Worm (Caenorhabditis elegans) whole organism, early embryonic: Measurements from ENCODE around the gene F56D2.2.

Experiments used
- B0310.2 ChIP-seq: sonication (generic microtip); optimal IDR thresholded peaks from 2 replicates; lab custom pipeline; 2016; ENCODE audit warnings: mild to moderate bottlenecking, missing genetic modification characterization, missing compliant biosample characterization
- F13C5.2 ChIP-seq: sonication (generic microtip); optimal IDR thresholded peaks from 2 replicates; lab custom pipeline; 2017; ENCODE audit warnings: mild to moderate bottlenecking, missing genetic modification characterization, inconsistent platforms, missing compliant biosample characterization
- aly-1 ChIP-seq: sonication (generic microtip); optimal IDR thresholded peaks from 2 replicates; lab custom pipeline; 2016; ENCODE audit warnings: missing genetic modification characterization, missing compliant biosample characterization
- ama-1 ChIP-seq: fragments of 150-350 bp; optimal IDR thresholded peaks from 2 replicates; lab custom pipeline; 2014
- ceh-13 ChIP-seq: fragments of 200-800 bp; sonication (Bioruptor generic); optimal IDR thresholded peaks from 2 replicates; lab custom pipeline; 2018; ENCODE audit warnings: mild to moderate bottlenecking, missing genetic modification characterization, missing compliant biosample characterization
- ceh-36 ChIP-seq: sonication (generic microtip); optimal IDR thresholded peaks from 2 replicates; lab custom pipeline; 2016; ENCODE audit warnings: missing genetic modification characterization, inconsistent platforms, missing compliant biosample characterization
- ets-7 ChIP-seq: sonication (generic microtip); optimal IDR thresholded peaks from 2 replicates; lab custom pipeline; 2016; ENCODE audit warnings: missing genotype, missing genetic modification characterization, missing compliant biosample characterization
- flt-1 ChIP-seq: fragments of 200-800 bp; sonication (Bioruptor generic); IDR thresholded peaks from 2 replicates; pipeline ENCODE4 v1.3.6; 2022; ENCODE audit warnings: missing genetic modification characterization, missing compliant biosample characterization
- hmbx-1 ChIP-seq: sonication (generic microtip); optimal IDR thresholded peaks from 2 replicates; lab custom pipeline; 2016; ENCODE audit warnings: mild to moderate bottlenecking, missing genetic modification characterization, missing compliant biosample characterization
- hmg-4 ChIP-seq: fragments of 200-800 bp; sonication (Bioruptor generic); optimal IDR thresholded peaks from 2 replicates; lab custom pipeline; 2018; ENCODE audit warnings: mild to moderate bottlenecking, missing genetic modification characterization, missing compliant biosample characterization
- hnd-1 ChIP-seq: sonication (generic microtip); optimal IDR thresholded peaks from 2 replicates; lab custom pipeline; 2016; ENCODE audit warnings: missing genetic modification characterization, missing compliant biosample characterization
- pes-1 ChIP-seq: fragments of 200-800 bp; sonication (Bioruptor generic); IDR thresholded peaks from 2 replicates; pipeline ENCODE4 v1.3.6; 2022; ENCODE audit warnings: missing genetic modification reagents, missing genetic modification characterization, missing compliant biosample characterization
- scrt-1 ChIP-seq: fragments of 200-800 bp; sonication (Bioruptor generic); IDR thresholded peaks from 2 replicates; pipeline ENCODE4 v1.3.6; 2022; ENCODE audit warnings: missing genetic modification characterization, missing compliant biosample characterization
- sea-1 ChIP-seq: fragments of 200-800 bp; sonication (Bioruptor generic); conservative IDR thresholded peaks from 2 replicates; pipeline ENCODE4 v1.3.6; 2022; ENCODE audit warnings: missing genetic modification characterization, missing compliant biosample characterization
- tbx-11 ChIP-seq: fragments of 200-800 bp; sonication (Bioruptor generic); IDR thresholded peaks from 2 replicates; pipeline ENCODE4 v1.3.6; 2022; ENCODE audit warnings: missing genetic modification characterization, missing compliant biosample characterization
- tbx-37 ChIP-seq: fragments of 200-800 bp; sonication (Bioruptor generic); conservative IDR thresholded peaks from 2 replicates; pipeline ENCODE4 v1.3.6; 2022; ENCODE audit warnings: missing genetic modification reagents, missing genetic modification characterization, missing compliant biosample characterization
- tra-4 ChIP-seq: sonication (generic microtip); optimal IDR thresholded peaks from 2 replicates; lab custom pipeline; 2017; ENCODE audit warnings: missing genetic modification characterization, missing compliant biosample characterization

The F56D2.2 gene

DNA sequence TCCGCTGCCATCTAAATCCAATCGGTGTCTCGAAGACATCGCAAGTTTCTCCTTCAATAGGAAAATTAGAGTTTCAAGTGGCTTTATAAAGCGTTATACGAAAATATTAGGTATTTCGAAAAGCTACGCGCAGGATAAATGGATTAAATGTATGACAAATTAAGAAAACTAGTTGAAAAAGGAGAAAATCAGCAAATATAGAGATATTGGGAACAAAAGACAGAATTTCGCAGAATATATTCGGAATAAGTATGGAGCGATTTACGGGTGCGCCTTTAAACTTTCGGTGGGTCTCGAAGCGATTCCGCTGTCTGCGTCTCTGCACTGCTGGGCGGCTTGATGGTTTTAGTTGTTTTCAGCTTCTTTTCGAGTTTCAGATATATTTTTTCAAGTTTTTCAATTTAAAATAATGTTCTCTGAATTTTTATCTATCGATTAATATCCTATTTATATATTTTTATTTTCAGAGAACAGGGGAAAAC, 4.6 kb downstream of the F56D2.2 start, which contains the start of the genes ddx-15 and ucr-1:
ddx-15 (minus strand) TSS at position 51 of the 482 bp plus-strand sequence.
ucr-1 (plus strand) TSS at position 468 of the 482 bp plus-strand sequence.
- no peak for TF ChIP-seq aly-1 (tag; lab: Kevin White, UChicago)
- no peak for TF ChIP-seq hmbx-1 (tag; lab: Kevin White, UChicago)

DNA sequence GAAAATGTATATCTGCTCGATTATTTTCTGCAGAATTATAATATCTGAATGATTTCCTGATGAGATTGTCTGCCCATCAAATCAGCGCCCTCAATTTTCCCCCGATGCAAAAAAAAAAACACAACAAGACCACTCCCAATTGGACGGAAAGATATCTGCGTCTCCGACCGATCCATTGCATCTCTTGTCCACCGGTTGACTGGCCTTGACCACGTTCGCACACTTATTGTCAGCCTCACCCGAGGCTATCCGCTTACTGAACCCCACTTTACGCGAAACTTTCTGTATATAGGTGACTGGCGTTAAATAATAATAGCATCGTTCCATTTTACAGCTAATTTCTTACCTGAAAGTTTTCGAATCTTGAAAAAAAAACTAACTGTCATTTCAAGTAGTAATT, 7.3 kb downstream of the F56D2.2 start:
- TF ChIP-seq F13C5.2 (no peak), ama-1 (lab: Kevin White, UChicago) (no peak), scrt-1 (GFP tag; lab: Robert Waterston, UW) (no peak), hmg-4 (GFP tag; lab: Kevin White, UChicago) (no peak), ceh-36 (tag; lab: Kevin White, UChicago) (no peak), hmbx-1 (tag; lab: Kevin White, UChicago) (no peak), ets-7 (tag; lab: Kevin White, UChicago) (no peak), ceh-13 (GFP tag; lab: Kevin White, UChicago) (no peak), B0310.2 (no peak), tbx-37 (GFP tag; lab: Robert Waterston, UW) (no peak)

DNA sequence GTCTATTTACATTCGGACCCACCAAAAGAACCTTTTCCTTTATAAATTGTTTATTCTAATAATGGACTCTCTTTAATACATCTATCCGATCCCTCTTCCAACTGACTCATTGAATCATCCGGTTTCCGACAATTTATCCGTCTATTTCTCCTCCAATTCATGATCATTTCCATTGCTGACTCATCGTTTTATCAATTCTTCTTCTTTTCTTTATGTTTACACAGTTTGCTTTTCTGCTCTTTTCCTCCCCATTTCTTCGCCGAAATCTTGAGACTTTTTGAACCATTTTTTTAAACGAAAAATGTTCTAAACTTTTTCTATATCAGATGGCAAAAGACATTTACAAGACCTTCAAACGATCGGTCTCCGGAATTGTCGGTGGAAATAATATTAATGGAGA, 8.4 kb downstream of the F56D2.2 start, which contains the start of gene ced-6:
ced-6 (plus strand) TSS at position 327 of the 400 bp plus-strand sequence.
- no peak for TF ChIP-seq ama-1 (lab: Kevin White, UChicago)
- no peak for TF ChIP-seq tbx-37 (GFP tag; lab: Robert Waterston, UW)
- TF ChIP-seq sea-1 (GFP tag; lab: Robert Waterston, UW) = no peak
- TF ChIP-seq flt-1 (GFP tag; lab: Robert Waterston, UW) = no peak
- no peak for TF ChIP-seq tbx-11 (GFP tag; lab: Robert Waterston, UW)
- TF ChIP-seq tra-4 = no peak
- TF ChIP-seq pes-1 (GFP tag; lab: Robert Waterston, UW) = no peak
- no peak for TF ChIP-seq ets-7 (tag; lab: Kevin White, UChicago)

DNA sequence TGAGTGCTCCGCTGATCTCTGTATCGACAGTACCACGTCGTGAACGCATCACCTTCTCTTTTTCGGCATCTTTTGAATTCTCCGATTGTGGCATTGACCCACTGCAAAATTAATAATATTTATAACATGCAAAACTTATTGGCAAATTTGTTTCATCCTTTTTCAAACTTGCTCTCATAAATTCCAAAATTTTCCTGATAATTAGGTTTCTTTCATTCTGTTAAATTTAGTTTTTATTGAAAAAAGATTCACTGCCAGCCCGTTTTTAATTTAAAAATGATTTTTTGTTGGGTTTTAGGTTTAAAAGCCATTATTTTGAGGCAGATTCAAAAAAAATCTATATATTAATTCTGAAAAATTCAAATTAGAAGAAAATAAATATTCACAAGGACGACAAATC, 12.9 kb downstream of the F56D2.2 start, which contains the start of gene wdr-37:
wdr-37 (minus strand) TSS at position 101 of the 400 bp plus-strand sequence.
- no peak for TF ChIP-seq hmg-4 (GFP tag; lab: Kevin White, UChicago)
- no peak for TF ChIP-seq hnd-1 (tag; lab: Kevin White, UChicago)
- no peak for TF ChIP-seq aly-1 (tag; lab: Kevin White, UChicago)
- no peak for TF ChIP-seq sea-1 (GFP tag; lab: Robert Waterston, UW)
- TF ChIP-seq tbx-11 (GFP tag; lab: Robert Waterston, UW) = no peak
- no peak for TF ChIP-seq tra-4
- no peak for TF ChIP-seq hmbx-1 (tag; lab: Kevin White, UChicago)
- TF ChIP-seq B0310.2 = no peak
- no peak for TF ChIP-seq tbx-37 (GFP tag; lab: Robert Waterston, UW)
- TF ChIP-seq pes-1 (GFP tag; lab: Robert Waterston, UW) = no peak
- no peak for TF ChIP-seq flt-1 (GFP tag; lab: Robert Waterston, UW)
- no peak for TF ChIP-seq F13C5.2
- no peak for TF ChIP-seq scrt-1 (GFP tag; lab: Robert Waterston, UW)
- TF ChIP-seq ama-1 (lab: Kevin White, UChicago) = no peak
- TF ChIP-seq ceh-36 (tag; lab: Kevin White, UChicago) = no peak
- no peak for TF ChIP-seq ceh-13 (GFP tag; lab: Kevin White, UChicago)
- TF ChIP-seq ets-7 (tag; lab: Kevin White, UChicago) = no peak

DNA sequence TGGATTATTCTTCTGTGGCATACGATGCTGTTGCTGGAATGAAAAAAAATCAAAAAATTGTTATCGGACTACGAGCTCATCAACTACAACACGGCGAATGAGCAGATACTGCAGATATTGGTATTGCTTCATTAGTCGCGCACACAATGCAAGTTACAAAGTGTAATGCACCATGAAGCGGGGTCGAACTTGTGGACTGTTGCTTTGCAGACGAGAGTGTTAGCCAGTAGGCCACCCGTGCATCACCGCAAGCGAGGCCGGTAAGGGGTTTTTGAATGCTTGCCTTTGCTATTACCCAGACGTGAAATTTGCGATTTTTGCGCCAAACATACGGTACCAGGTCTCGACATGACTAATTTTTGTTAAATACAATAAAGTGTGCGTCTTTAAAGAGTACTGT, 14.9 kb downstream of the F56D2.2 start:
- peak; percentile 86 for TF ChIP-seq hnd-1 (tag; lab: Kevin White, UChicago)
- peak; percentile 98 for TF ChIP-seq flt-1 (GFP tag; lab: Robert Waterston, UW)
- peak; percentile 90 for TF ChIP-seq ets-7 (tag; lab: Kevin White, UChicago)
- TF ChIP-seq hmg-4 (GFP tag; lab: Kevin White, UChicago) = peak; percentile 99
- peak; percentile 91 for TF ChIP-seq ceh-13 (GFP tag; lab: Kevin White, UChicago)
- TF ChIP-seq tbx-11 (GFP tag; lab: Robert Waterston, UW) = peak; percentile 96
- TF ChIP-seq pes-1 (GFP tag; lab: Robert Waterston, UW) = peak; percentile 97
- peak; percentile 96 for TF ChIP-seq B0310.2
- TF ChIP-seq tbx-37 (GFP tag; lab: Robert Waterston, UW) = peak; percentile 96
- peak; percentile 99 for TF ChIP-seq aly-1 (tag; lab: Kevin White, UChicago)
- no peak for TF ChIP-seq ama-1 (lab: Kevin White, UChicago)
- TF ChIP-seq scrt-1 (GFP tag; lab: Robert Waterston, UW) = peak; percentile 98
- TF ChIP-seq hmbx-1 (tag; lab: Kevin White, UChicago) = peak; percentile 91
- peak; percentile 94 for TF ChIP-seq tra-4
- peak; percentile 97 for TF ChIP-seq ceh-36 (tag; lab: Kevin White, UChicago)
- TF ChIP-seq F13C5.2 = peak; percentile 97
- peak; percentile 97 for TF ChIP-seq sea-1 (GFP tag; lab: Robert Waterston, UW)

DNA sequence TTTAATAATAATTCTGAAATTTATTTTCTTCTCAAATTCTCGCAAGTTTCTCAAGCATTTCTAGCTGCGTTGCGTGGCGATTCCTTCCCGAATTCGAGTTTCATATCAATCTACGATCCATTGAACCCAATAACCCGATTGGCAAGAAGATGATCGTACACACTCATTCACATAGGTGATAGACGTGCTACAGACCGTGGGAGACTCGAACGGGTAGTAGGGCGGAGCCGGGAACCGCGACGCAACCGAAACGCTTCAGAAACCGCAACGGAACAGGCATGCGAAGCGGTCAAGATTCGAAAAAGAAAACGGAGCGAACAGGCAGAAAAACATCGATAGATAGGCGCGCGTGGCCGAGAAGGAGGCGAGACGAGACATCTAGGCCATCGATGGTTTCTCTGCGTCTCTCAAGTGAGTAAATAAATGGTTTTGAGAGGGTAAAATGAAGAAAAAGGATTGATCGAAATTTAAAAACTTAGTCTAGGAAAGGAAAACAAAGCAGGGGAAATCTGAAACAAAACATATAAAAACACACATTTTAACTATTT, 16.4 kb downstream of the F56D2.2 start, which contains the start of gene madf-11:
madf-11 (minus strand) TSS at position 51 of the 548 bp plus-strand sequence.
- TF ChIP-seq hmg-4 (GFP tag; lab: Kevin White, UChicago) (peak; percentile 68), tbx-37 (GFP tag; lab: Robert Waterston, UW) (0 out of 2 replicates have a peak, but pooled peaks have one; percentile 33), B0310.2 (no peak), ets-7 (tag; lab: Kevin White, UChicago) (peak; percentile 1), ceh-13 (GFP tag; lab: Kevin White, UChicago) (no peak), scrt-1 (GFP tag; lab: Robert Waterston, UW) (no peak), pes-1 (GFP tag; lab: Robert Waterston, UW) (no peak), sea-1 (GFP tag; lab: Robert Waterston, UW) (no peak), tra-4 (no peak), tbx-11 (GFP tag; lab: Robert Waterston, UW) (no peak), hmbx-1 (tag; lab: Kevin White, UChicago) (no peak), F13C5.2 (peak; percentile 6), hnd-1 (tag; lab: Kevin White, UChicago) (no peak), ceh-36 (tag; lab: Kevin White, UChicago) (no peak), flt-1 (GFP tag; lab: Robert Waterston, UW) (no peak)
